Worm (Caenorhabditis elegans) whole organism, L2 larva: Measurements from ENCODE around the gene ZK1290.1.

Experiments
- C34F6.9 ChIP-seq: fragments of 150-350 bp; optimal IDR thresholded peaks from 2 replicates; lab custom pipeline; 2014; ENCODE audit warnings: missing biosample characterization, missing genetic modification characterization
- R02D3.7 ChIP-seq: fragments of 150-350 bp; optimal IDR thresholded peaks from 2 replicates; lab custom pipeline; 2014; ENCODE audit warnings: missing biosample characterization, missing genetic modification characterization
- Y55F3AM.14 ChIP-seq: fragments of 200-800 bp; sonication (Bioruptor generic); optimal IDR thresholded peaks from 2 replicates; lab custom pipeline; 2018; ENCODE audit warnings: mild to moderate bottlenecking, missing genetic modification characterization, missing compliant biosample characterization
- alr-1 ChIP-seq: fragments of 150-350 bp; optimal IDR thresholded peaks from 2 replicates; lab custom pipeline; 2014; ENCODE audit warnings: missing biosample characterization, missing genetic modification characterization
- aly-2 ChIP-seq: fragments of 150-350 bp; optimal IDR thresholded peaks from 2 replicates; lab custom pipeline; 2014; ENCODE audit warnings: missing biosample characterization, missing genetic modification characterization
- ama-1 ChIP-seq: fragments of 150-350 bp; optimal IDR thresholded peaks from 2 replicates; lab custom pipeline; 2018; ENCODE audit warnings: inconsistent platforms
- blmp-1 ChIP-seq: sonication (generic microtip); optimal IDR thresholded peaks from 2 replicates; lab custom pipeline; 2017; ENCODE audit warnings: missing genetic modification characterization, mild to moderate bottlenecking, missing compliant biosample characterization, antibody characterized with exemption, moderate library complexity; ENCODE audit not compliant: insufficient read depth
- ceh-82 ChIP-seq: fragments of 150-350 bp; optimal IDR thresholded peaks from 2 replicates; lab custom pipeline; 2014; ENCODE audit warnings: missing biosample characterization, missing genetic modification characterization
- dmd-4 ChIP-seq: sonication (generic microtip); optimal IDR thresholded peaks from 2 replicates; lab custom pipeline; 2017; ENCODE audit warnings: missing biosample characterization, missing genetic modification characterization
- egl-27 ChIP-seq: sonication (generic microtip); optimal IDR thresholded peaks from 3 replicates; lab custom pipeline; 2017; ENCODE audit warnings: missing biosample characterization, missing genetic modification reagents, missing genetic modification characterization
- elt-1 ChIP-seq: fragments of 150-350 bp; optimal IDR thresholded peaks from 2 replicates; lab custom pipeline; 2014; ENCODE audit warnings: missing biosample characterization, missing genetic modification characterization
- fos-1 ChIP-seq: fragments of 150-350 bp; optimal IDR thresholded peaks from 2 replicates; lab custom pipeline; 2014; ENCODE audit warnings: missing biosample characterization, missing genetic modification characterization
- gmeb-1 ChIP-seq: fragments of 150-350 bp; optimal IDR thresholded peaks from 2 replicates; lab custom pipeline; 2014; ENCODE audit warnings: missing biosample characterization, missing genetic modification characterization
- lin-11 ChIP-seq: fragments of 150-350 bp; sonication (generic microtip); optimal IDR thresholded peaks from 2 replicates; lab custom pipeline; 2014; ENCODE audit warnings: missing biosample characterization, missing genetic modification characterization, inconsistent platforms, mixed read lengths
- lin-13 ChIP-seq: fragments of 150-350 bp; optimal IDR thresholded peaks from 2 replicates; lab custom pipeline; 2014; ENCODE audit warnings: missing biosample characterization, missing genetic modification reagents, missing genetic modification characterization
- lin-39 ChIP-seq: fragments of 150-350 bp; optimal IDR thresholded peaks from 2 replicates; lab custom pipeline; 2014; ENCODE audit warnings: missing biosample characterization, missing genetic modification reagents, missing genetic modification characterization
- lsy-2 ChIP-seq, 2 experiments: fragments of 150-350 bp in 1 of 2; sonication (generic microtip) in 1 of 2; optimal IDR thresholded peaks; 2 replicates each; lab custom pipeline; 2014 to 2017; ENCODE audit warnings: missing biosample characterization in 2 of 2, missing genetic modification characterization in 2 of 2
- mab-5 ChIP-seq: fragments of 150-350 bp; optimal IDR thresholded peaks from 2 replicates; lab custom pipeline; 2014; ENCODE audit warnings: missing biosample characterization, missing genetic modification characterization
- mbf-1 ChIP-seq: sonication (generic microtip); optimal IDR thresholded peaks from 2 replicates; lab custom pipeline; 2017; ENCODE audit warnings: missing biosample characterization, missing genetic modification characterization
- mdl-1 ChIP-seq, 2 experiments: fragments of 150-350 bp in 1 of 2; sonication (generic microtip) in 1 of 2; optimal IDR thresholded peaks; 2 replicates each; lab custom pipeline; 2017; ENCODE audit warnings: missing biosample characterization in 2 of 2, missing genetic modification characterization in 2 of 2
- nhr-10 ChIP-seq: sonication (generic microtip); optimal IDR thresholded peaks from 2 replicates; lab custom pipeline; 2017; ENCODE audit warnings: missing biosample characterization, missing genetic modification characterization
- nhr-11 ChIP-seq: fragments of 150-350 bp; optimal IDR thresholded peaks from 2 replicates; lab custom pipeline; 2014; ENCODE audit warnings: missing biosample characterization, missing genetic modification characterization
- nhr-12 ChIP-seq: fragments of 150-350 bp; optimal IDR thresholded peaks from 2 replicates; lab custom pipeline; 2014; ENCODE audit warnings: missing biosample characterization, missing genetic modification characterization
- nhr-129 ChIP-seq: fragments of 150-350 bp; optimal IDR thresholded peaks from 2 replicates; lab custom pipeline; 2014; ENCODE audit warnings: missing biosample characterization, missing genetic modification characterization
- nhr-21 ChIP-seq: fragments of 150-350 bp; optimal IDR thresholded peaks from 2 replicates; lab custom pipeline; 2014; ENCODE audit warnings: missing biosample characterization, missing genetic modification characterization
- nhr-23 ChIP-seq: fragments of 150-350 bp; optimal IDR thresholded peaks from 2 replicates; lab custom pipeline; 2014; ENCODE audit warnings: missing biosample characterization, missing genetic modification reagents, missing genetic modification characterization
- nhr-237 ChIP-seq: fragments of 150-350 bp; optimal IDR thresholded peaks from 2 replicates; lab custom pipeline; 2014; ENCODE audit warnings: missing biosample characterization, missing genetic modification characterization
- nhr-25 ChIP-seq: fragments of 150-350 bp; sonication (generic microtip); optimal IDR thresholded peaks from 3 replicates; lab custom pipeline; 2014; ENCODE audit warnings: missing biosample characterization, missing genetic modification characterization
- nhr-6 ChIP-seq: fragments of 150-350 bp; optimal IDR thresholded peaks from 2 replicates; lab custom pipeline; 2014; ENCODE audit warnings: missing biosample characterization, missing genetic modification characterization
- nhr-77 ChIP-seq: fragments of 150-350 bp; optimal IDR thresholded peaks from 2 replicates; lab custom pipeline; 2014; ENCODE audit warnings: missing biosample characterization, missing genetic modification characterization
- peb-1 ChIP-seq: fragments of 150-350 bp; optimal IDR thresholded peaks from 2 replicates; lab custom pipeline; 2014; ENCODE audit warnings: missing biosample characterization, missing genetic modification characterization
- sem-4 ChIP-seq: fragments of 150-350 bp; optimal IDR thresholded peaks from 2 replicates; lab custom pipeline; 2014; ENCODE audit warnings: missing biosample characterization, missing genetic modification reagents, missing genetic modification characterization
- skn-1 ChIP-seq: sonication (generic microtip); optimal IDR thresholded peaks from 2 replicates; lab custom pipeline; 2017; ENCODE audit warnings: missing biosample characterization, missing genetic modification characterization
- sma-3 ChIP-seq: sonication (generic microtip); optimal IDR thresholded peaks from 2 replicates; lab custom pipeline; 2016; ENCODE audit warnings: missing genetic modification reagents, missing genetic modification characterization, missing compliant biosample characterization
- unc-39 ChIP-seq: fragments of 150-350 bp; optimal IDR thresholded peaks from 2 replicates; lab custom pipeline; 2014; ENCODE audit warnings: missing biosample characterization, missing genetic modification characterization
- zag-1 ChIP-seq: fragments of 150-350 bp; optimal IDR thresholded peaks from 2 replicates; lab custom pipeline; 2014; ENCODE audit warnings: missing biosample characterization, missing genetic modification characterization
- ztf-1 ChIP-seq: fragments of 200-800 bp; sonication (Bioruptor generic); conservative IDR thresholded peaks from 2 replicates; pipeline ENCODE4 v1.3.6; 2022; ENCODE audit warnings: missing genetic modification characterization, missing compliant biosample characterization
- ztf-11 ChIP-seq: sonication (generic microtip); optimal IDR thresholded peaks from 2 replicates; lab custom pipeline; 2017; ENCODE audit warnings: missing biosample characterization, missing genetic modification characterization
- ztf-4 ChIP-seq: fragments of 150-350 bp; optimal IDR thresholded peaks from 2 replicates; lab custom pipeline; 2014; ENCODE audit warnings: missing biosample characterization, missing genetic modification characterization

ZK1290.1 gene

DNA sequence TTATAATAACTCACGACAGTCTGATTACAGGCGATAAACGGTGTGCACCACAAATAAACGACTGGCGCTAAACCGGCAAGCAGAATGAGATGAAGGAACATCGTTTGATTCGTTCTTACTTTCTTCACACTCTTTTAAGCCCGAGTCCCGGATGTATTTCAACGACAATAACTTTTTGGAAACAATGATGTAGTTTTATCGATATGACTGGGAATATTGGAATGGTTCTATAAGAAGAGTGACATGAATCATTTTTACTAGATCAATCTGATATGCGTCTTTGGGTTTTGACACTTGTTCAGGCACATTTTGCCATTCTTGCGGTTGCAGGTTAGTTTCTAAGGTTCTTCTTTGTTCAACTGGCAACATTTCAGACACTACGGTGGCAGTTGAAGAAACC lies at the start of gene ZK1290.1, which contains the start of gene ZK1290.11:
ZK1290.1 (plus strand) TSS at position 271 of the 400 bp plus-strand sequence.
ZK1290.11 (minus strand) TSS at position 101 of the 400 bp plus-strand sequence.
- TF ChIP-seq nhr-237 (tag; lab: Kevin White, UChicago), result no peak
- no peak for TF ChIP-seq nhr-25
- TF ChIP-seq mab-5 (tag; lab: Kevin White, UChicago), result no peak
- no peak for TF ChIP-seq nhr-23 (tag; lab: Kevin White, UChicago)
- no peak for TF ChIP-seq lin-13
- no peak for TF ChIP-seq lsy-2 (tag; optimal IDR thresholded peaks at IDR 0.05; lab: Kevin White, UChicago)
- no peak for TF ChIP-seq nhr-10 (tag; lab: Kevin White, UChicago)
- TF ChIP-seq lin-39 (tag; lab: Kevin White, UChicago), result no peak
- TF ChIP-seq ztf-11 (tag; lab: Kevin White, UChicago), result no peak
- TF ChIP-seq R02D3.7, result no peak
- no peak for TF ChIP-seq nhr-129
- TF ChIP-seq mbf-1 (tag; lab: Kevin White, UChicago), result no peak
- TF ChIP-seq sma-3, result no peak
- TF ChIP-seq C34F6.9 (tag; lab: Kevin White, UChicago), result no peak
- TF ChIP-seq aly-2, result no peak
- TF ChIP-seq nhr-77 (tag; lab: Kevin White, UChicago), result no peak

DNA sequence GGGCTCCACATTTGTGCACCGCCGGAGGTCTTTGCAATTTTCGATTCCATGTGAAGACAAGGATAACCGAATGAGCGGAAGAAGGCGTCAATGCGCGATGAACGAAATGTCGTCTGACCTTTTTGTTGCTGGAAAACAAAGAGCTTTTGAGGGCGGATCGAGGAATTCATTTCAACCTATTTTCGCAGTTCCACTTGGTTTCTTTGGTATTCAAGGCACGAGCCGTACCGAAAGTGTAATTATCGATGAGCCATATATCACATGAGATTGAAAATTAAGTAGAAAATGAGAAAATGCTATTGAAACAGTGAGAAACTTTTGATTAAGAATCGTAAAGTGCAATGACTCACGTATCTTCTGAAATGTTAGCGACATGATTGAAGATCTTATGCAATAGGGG lies 42.3 kb upstream of the ZK1290.1 start, which contains the start of gene glb-9:
glb-9 (minus strand) TSS at position 101 of the 400 bp plus-strand sequence.
- TF ChIP-seq alr-1 (tag; lab: Kevin White, UChicago) (no peak), sem-4 (tag; lab: Kevin White, UChicago) (no peak), nhr-21 (tag; lab: Kevin White, UChicago) (no peak), nhr-23 (tag; lab: Kevin White, UChicago) (no peak), Y55F3AM.14 (GFP tag; lab: Kevin White, UChicago) (no peak)
- TF ChIP-seq, all 48 proteins: peak for 0

DNA sequence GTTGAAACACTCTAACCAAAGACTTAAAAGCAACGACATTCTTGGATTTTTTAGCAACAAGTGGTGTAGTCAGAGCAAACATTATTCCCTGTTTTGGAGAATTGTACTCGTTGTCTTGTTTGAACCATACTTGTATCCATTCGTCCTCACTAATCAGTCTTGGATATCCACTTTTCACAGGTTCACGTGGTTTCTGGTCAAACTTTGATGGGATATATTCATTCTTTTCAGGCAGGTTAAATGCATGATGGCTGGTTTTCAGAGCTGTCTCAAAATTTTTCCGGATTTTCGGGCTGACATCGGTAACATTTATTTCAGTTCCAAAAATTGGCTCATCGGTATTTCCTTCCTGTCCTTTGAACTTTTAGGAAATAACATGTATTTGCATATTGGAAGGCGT lies 40.1 kb upstream of the ZK1290.1 start:
- TF ChIP-seq elt-1 (no peak), fos-1 (tag; lab: Kevin White, UChicago) (no peak), lsy-2 (tag; optimal IDR thresholded peaks at IDR 0.05; lab: Kevin White, UChicago) (no peak), sem-4 (tag; lab: Kevin White, UChicago) (no peak), nhr-129 (no peak), mdl-1 (tag; optimal IDR thresholded peaks at IDR 0.05; lab: Kevin White, UChicago) (no peak), mab-5 (tag; lab: Kevin White, UChicago) (no peak), nhr-11 (tag; lab: Kevin White, UChicago) (no peak), blmp-1 (tag; lab: Kevin White, UChicago) (no peak), ama-1 (lab: Kevin White, UChicago) (no peak), nhr-10 (tag; lab: Kevin White, UChicago) (no peak), R02D3.7 (no peak), lin-13 (no peak), nhr-6 (tag; lab: Kevin White, UChicago) (no peak)

DNA sequence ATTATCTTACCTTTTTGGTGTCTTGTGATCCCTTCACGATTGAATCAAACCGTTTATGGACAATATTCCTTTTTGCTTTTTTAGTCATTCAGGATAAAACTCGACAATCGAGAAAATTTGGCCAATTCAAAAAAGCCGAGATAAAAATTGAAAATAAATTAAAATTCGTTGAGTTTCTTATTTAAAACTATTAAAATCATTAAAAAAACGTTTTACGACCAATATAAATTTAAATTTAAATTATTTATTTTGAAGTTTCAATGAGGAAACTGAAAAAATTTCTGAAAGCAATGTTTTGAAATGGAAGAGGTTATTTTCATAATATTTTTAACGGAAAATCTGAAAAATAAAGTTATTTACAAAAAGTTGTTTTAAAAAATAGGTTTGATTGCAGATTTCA lies 38.3 kb upstream of the ZK1290.1 start, which contains the start of gene ZK1290.15:
ZK1290.15 (plus strand) TSS at position 301 of the 400 bp plus-strand sequence.
- TF ChIP-seq nhr-6 (tag; lab: Kevin White, UChicago) (no peak), sem-4 (tag; lab: Kevin White, UChicago) (no peak), skn-1 (no peak), nhr-11 (tag; lab: Kevin White, UChicago) (no peak), ztf-4 (tag; lab: Kevin White, UChicago) (no peak), zag-1 (no peak), aly-2 (no peak), elt-1 (no peak), lin-13 (no peak), blmp-1 (tag; lab: Kevin White, UChicago) (no peak), lin-11 (tag; lab: Kevin White, UChicago) (no peak), gmeb-1 (tag; lab: Kevin White, UChicago) (no peak)

DNA sequence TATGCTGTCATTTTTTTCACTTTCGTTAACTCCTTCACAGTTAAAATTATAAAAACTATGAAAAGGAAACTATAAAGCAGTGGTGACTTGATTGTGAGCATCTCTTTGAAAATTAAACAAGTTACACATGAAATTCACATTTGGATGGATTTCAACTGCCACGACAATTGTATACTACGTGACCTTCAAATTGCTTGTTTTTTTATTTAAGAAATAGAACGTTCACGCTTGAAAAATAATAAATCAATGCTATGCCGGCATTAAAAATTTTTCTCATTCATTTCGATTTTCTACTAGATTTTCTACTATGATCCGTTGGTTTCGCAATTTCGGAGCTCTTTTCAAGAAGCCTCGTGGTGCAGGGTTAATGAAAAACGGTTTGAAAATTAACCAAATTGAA lies 36.1 kb upstream of the ZK1290.1 start, which contains the start of the genes ZK1290.7 and rnh-1.1:
ZK1290.7 (minus strand) TSS at position 101 of the 400 bp plus-strand sequence.
rnh-1.1 (plus strand) TSS at position 281 of the 400 bp plus-strand sequence.
- TF ChIP-seq lsy-2 (tag; optimal IDR thresholded peaks at IDR 0.05; lab: Kevin White, UChicago), result no peak
- no peak for TF ChIP-seq unc-39 (tag; lab: Kevin White, UChicago)
- no peak for TF ChIP-seq ceh-82
- TF ChIP-seq mdl-1 (tag; optimal IDR thresholded peaks at IDR 0.05; lab: Kevin White, UChicago), result no peak
- no peak for TF ChIP-seq dmd-4 (tag; lab: Kevin White, UChicago)
- no peak for TF ChIP-seq gmeb-1 (tag; lab: Kevin White, UChicago)
- no peak for TF ChIP-seq peb-1 (tag; lab: Kevin White, UChicago)
- TF ChIP-seq sma-3, result no peak
- no peak for TF ChIP-seq C34F6.9 (tag; lab: Kevin White, UChicago)
- no peak for TF ChIP-seq blmp-1 (tag; lab: Kevin White, UChicago)
- TF ChIP-seq fos-1 (tag; lab: Kevin White, UChicago), result no peak
- no peak for TF ChIP-seq nhr-237 (tag; lab: Kevin White, UChicago)
- no peak for TF ChIP-seq egl-27 (tag; lab: Kevin White, UChicago)
- TF ChIP-seq ztf-1 (GFP tag; lab: Robert Waterston, UW), result no peak
- TF ChIP-seq nhr-12, result no peak
- no peak for TF ChIP-seq zag-1
- TF ChIP-seq elt-1, result no peak
- no peak for TF ChIP-seq nhr-21 (tag; lab: Kevin White, UChicago)
